Fruit fly (Drosophila melanogaster) whole organism, embryonic: ENCODE results near the gene Sodq.

Experiments
- Awh ChIP-seq: fragments of 200-800 bp; sonication (Bioruptor generic); IDR thresholded peaks from 2 replicates; pipeline ENCODE4, ENCODE4 v1.3.6; 2022; ENCODE audit warnings: missing biosample characterization, missing genetic modification characterization
- B-H1 ChIP-seq: fragments of 200-800 bp; sonication (Bioruptor generic); IDR thresholded peaks from 3 replicates; pipeline ENCODE4 v1.3.6; 2022; ENCODE audit warnings: missing biosample characterization, missing genetic modification characterization
- BEAF-32 ChIP-seq: fragments of 200-800 bp; sonication (Bioruptor generic); optimal IDR thresholded peaks from 3 replicates; lab custom pipeline; 2017; ENCODE audit warnings: missing biosample characterization, missing genetic modification characterization, mild to moderate bottlenecking, moderate library complexity, missing genetic modification reagents
- Blimp-1 ChIP-seq: fragments of 200-800 bp; sonication (Bioruptor generic); optimal IDR thresholded peaks from 3 replicates; lab custom pipeline; 2018; ENCODE audit warnings: missing biosample characterization, missing genetic modification characterization, mild to moderate bottlenecking, moderate library complexity, missing genetic modification reagents
- BtbVII ChIP-seq: fragments of 200-800 bp; sonication (Bioruptor generic); optimal IDR thresholded peaks from 3 replicates; lab custom pipeline; 2017; ENCODE audit warnings: missing biosample characterization, mild to moderate bottlenecking, missing genetic modification characterization
- CG10267 ChIP-seq: fragments of 200-800 bp; sonication (Bioruptor generic); optimal IDR thresholded peaks from 2 replicates; lab custom pipeline; 2018; ENCODE audit warnings: missing biosample characterization, mild to moderate bottlenecking, missing genetic modification characterization, moderate library complexity
- CG10979 ChIP-seq: fragments of 200-800 bp; sonication (Bioruptor generic); optimal IDR thresholded peaks from 2 replicates; lab custom pipeline; 2018; ENCODE audit warnings: missing biosample characterization, mild to moderate bottlenecking, missing genetic modification characterization, moderate library complexity
- CG14710 ChIP-seq: fragments of 200-800 bp; sonication (Bioruptor generic); optimal IDR thresholded peaks from 3 replicates; lab custom pipeline; 2019; ENCODE audit warnings: missing biosample characterization, mild to moderate bottlenecking, missing genetic modification characterization, moderate library complexity
- CG17186 ChIP-seq: fragments of 200-800 bp; sonication (Bioruptor generic); optimal IDR thresholded peaks from 3 replicates; lab custom pipeline; 2017; ENCODE audit warnings: missing biosample characterization, missing genetic modification reagents, missing genetic modification characterization
- CG17361 ChIP-seq: fragments of 200-800 bp; sonication (Bioruptor generic); IDR thresholded peaks from 3 replicates; pipeline ENCODE4 v1.3.6; 2022; ENCODE audit warnings: missing biosample characterization, missing genetic modification characterization
- CG18262 ChIP-seq: fragments of 200-800 bp; optimal IDR thresholded peaks from 3 replicates; lab custom pipeline; 2019; ENCODE audit warnings: missing biosample characterization, mild to moderate bottlenecking, missing genetic modification characterization, moderate library complexity
- CG30020 ChIP-seq: fragments of 200-800 bp; optimal IDR thresholded peaks from 2 replicates; lab custom pipeline; 2019; ENCODE audit warnings: missing biosample characterization, mild to moderate bottlenecking, missing genetic modification characterization, moderate library complexity
- CG32532 ChIP-seq: fragments of 200-800 bp; sonication (Bioruptor generic); IDR thresholded peaks from 2 replicates; pipeline ENCODE4 v1.3.6; 2022; ENCODE audit warnings: missing biosample characterization, missing genetic modification characterization
- CG33557 ChIP-seq: fragments of 200-800 bp; sonication (Bioruptor generic); optimal IDR thresholded peaks from 2 replicates; lab custom pipeline; 2019; ENCODE audit warnings: missing biosample characterization, mild to moderate bottlenecking, missing genetic modification characterization, moderate library complexity
- CG34422 ChIP-seq: fragments of 200-800 bp; sonication (Bioruptor generic); IDR thresholded peaks from 3 replicates; pipeline ENCODE4 v1.3.6; 2022; ENCODE audit warnings: missing biosample characterization, missing genetic modification characterization
- CG42726 ChIP-seq: fragments of 200-800 bp; sonication (Bioruptor generic); IDR thresholded peaks from 2 replicates; pipeline ENCODE4 v1.3.6; 2022; ENCODE audit warnings: missing biosample characterization, missing genetic modification characterization; ENCODE audit not compliant: partially characterized antibody
- CG6813 ChIP-seq: fragments of 200-800 bp; sonication (Bioruptor generic); optimal IDR thresholded peaks from 2 replicates; lab custom pipeline; 2017; ENCODE audit warnings: missing biosample characterization, missing genetic modification characterization, mild to moderate bottlenecking, moderate library complexity, missing genetic modification reagents
- CG7271 ChIP-seq: fragments of 200-800 bp; sonication (Bioruptor generic); optimal IDR thresholded peaks from 2 replicates; lab custom pipeline; 2018; ENCODE audit warnings: missing biosample characterization, mild to moderate bottlenecking, missing genetic modification characterization, moderate library complexity
- CTCF ChIP-seq: fragments of 200-800 bp; sonication (Bioruptor generic); optimal IDR thresholded peaks from 2 replicates; lab custom pipeline; 2017; ENCODE audit warnings: missing biosample characterization, mild to moderate bottlenecking, missing genetic modification characterization, moderate library complexity
- CoRest ChIP-seq: fragments of 200-800 bp; sonication (Bioruptor generic); optimal IDR thresholded peaks from 3 replicates; lab custom pipeline; 2018; ENCODE audit warnings: missing biosample characterization, mild to moderate bottlenecking, missing genetic modification characterization, moderate library complexity
- Dbx ChIP-seq: fragments of 200-800 bp; sonication (Bioruptor generic); IDR thresholded peaks from 3 replicates; pipeline ENCODE4 v1.3.6; 2022; ENCODE audit warnings: missing biosample characterization, missing genetic modification characterization
- Dip2 ChIP-seq: fragments of 200-800 bp; sonication (Bioruptor generic); IDR thresholded peaks from 2 replicates; pipeline ENCODE4 v1.3.6; 2022; ENCODE audit warnings: missing biosample characterization, missing genetic modification characterization
- Dref ChIP-seq: fragments of 200-800 bp; sonication (Bioruptor generic); IDR thresholded peaks from 2 replicates; pipeline ENCODE4 v1.3.6; 2022; ENCODE audit warnings: missing biosample characterization, missing genetic modification characterization
- E2f2 ChIP-seq: fragments of 200-800 bp; sonication (Bioruptor generic); IDR thresholded peaks from 2 replicates; pipeline ENCODE4 v1.3.6; 2022; ENCODE audit warnings: missing biosample characterization, missing genetic modification characterization
- Lim3 ChIP-seq: fragments of 200-800 bp; sonication (Bioruptor generic); IDR thresholded peaks from 2 replicates; pipeline ENCODE4 v1.3.6; 2022; ENCODE audit warnings: missing biosample characterization, missing genetic modification characterization
- Mad ChIP-seq: fragments of 200-800 bp; sonication (Bioruptor generic); optimal IDR thresholded peaks from 2 replicates; lab custom pipeline; 2016; ENCODE audit warnings: missing biosample characterization, missing genetic modification characterization
- Opbp ChIP-seq: fragments of 200-800 bp; sonication (Bioruptor generic); IDR thresholded peaks from 3 replicates; pipeline ENCODE4 v1.3.6; 2022; ENCODE audit warnings: missing biosample characterization, missing genetic modification characterization; ENCODE audit not compliant: partially characterized antibody
- Rfx ChIP-seq: fragments of 200-800 bp; sonication (Bioruptor generic); IDR thresholded peaks from 2 replicates; pipeline ENCODE4 v1.3.6; 2022; ENCODE audit warnings: missing biosample characterization, missing genetic modification characterization
- Rx ChIP-seq: fragments of 200-800 bp; sonication (Bioruptor generic); IDR thresholded peaks from 2 replicates; pipeline ENCODE4 v1.3.6; 2022; ENCODE audit warnings: missing biosample characterization, missing genetic modification characterization
- Sin3A ChIP-seq: fragments of >200 bp; optimal IDR thresholded peaks from 2 replicates; lab custom pipeline; 2018
- Ssrp ChIP-seq: fragments of 200-800 bp; sonication (Bioruptor generic); optimal IDR thresholded peaks from 2 replicates; lab custom pipeline; 2018; ENCODE audit warnings: missing biosample characterization, mild to moderate bottlenecking, missing genetic modification characterization, moderate library complexity
- ara ChIP-seq: fragments of 200-800 bp; sonication (Bioruptor generic); IDR thresholded peaks from 2 replicates; pipeline ENCODE4 v1.3.6; 2022; ENCODE audit warnings: missing biosample characterization, missing genetic modification characterization
- az2 ChIP-seq: fragments of 200-800 bp; sonication (Bioruptor generic); optimal IDR thresholded peaks from 3 replicates; lab custom pipeline; 2016; ENCODE audit warnings: missing biosample characterization, missing genetic modification characterization
- bbx ChIP-seq: fragments of 200-800 bp; sonication (Bioruptor generic); IDR thresholded peaks from 2 replicates; pipeline ENCODE4 v1.3.6; 2022; ENCODE audit warnings: missing biosample characterization, missing genetic modification characterization; ENCODE audit not compliant: partially characterized antibody
- bcd ChIP-seq: fragments of 200-800 bp; sonication (Bioruptor generic); optimal IDR thresholded peaks from 2 replicates; lab custom pipeline; 2017; ENCODE audit warnings: missing biosample characterization, mild to moderate bottlenecking, missing genetic modification characterization
- bowl ChIP-seq: fragments of 200-800 bp; sonication (Bioruptor generic); IDR thresholded peaks from 2 replicates; pipeline ENCODE4 v1.3.6; 2022; ENCODE audit warnings: missing biosample characterization, missing genetic modification characterization
- crc ChIP-seq: fragments of 200-800 bp; sonication (Bioruptor generic); optimal IDR thresholded peaks from 2 replicates; lab custom pipeline; 2016; ENCODE audit warnings: missing biosample characterization, missing genetic modification characterization
- hbn ChIP-seq: fragments of 200-800 bp; sonication (Bioruptor generic); IDR thresholded peaks from 2 replicates; pipeline ENCODE4 v1.3.6; 2022; ENCODE audit warnings: missing biosample characterization, missing genetic modification characterization; ENCODE audit not compliant: partially characterized antibody
- jumu ChIP-seq: fragments of 200-800 bp; sonication (Bioruptor generic); optimal IDR thresholded peaks from 3 replicates; lab custom pipeline; 2016; ENCODE audit warnings: missing biosample characterization, missing genetic modification characterization
- lilli ChIP-seq: fragments of 200-800 bp; sonication (Bioruptor generic); optimal IDR thresholded peaks from 3 replicates; lab custom pipeline; 2016; ENCODE audit warnings: missing biosample characterization, missing genetic modification characterization
- nmo ChIP-seq: fragments of 200-800 bp; sonication (Bioruptor generic); optimal IDR thresholded peaks from 2 replicates; lab custom pipeline; 2018; ENCODE audit warnings: missing biosample characterization, mild to moderate bottlenecking, missing genetic modification characterization, moderate library complexity
- pb ChIP-seq: fragments of 200-800 bp; sonication (Bioruptor generic); optimal IDR thresholded peaks from 3 replicates; lab custom pipeline; 2016; ENCODE audit warnings: missing biosample characterization, missing genetic modification characterization
- phol ChIP-seq: fragments of 200-800 bp; sonication (Bioruptor generic); optimal IDR thresholded peaks from 3 replicates; lab custom pipeline; 2018; ENCODE audit warnings: missing biosample characterization, mild to moderate bottlenecking, missing genetic modification characterization, moderate library complexity
- pzg ChIP-seq: fragments of 200-800 bp; sonication (Bioruptor generic); optimal IDR thresholded peaks from 3 replicates; lab custom pipeline; 2018; ENCODE audit warnings: missing biosample characterization, mild to moderate bottlenecking, missing genetic modification characterization, moderate library complexity
- seq ChIP-seq: fragments of 200-800 bp; sonication (Bioruptor generic); IDR thresholded peaks from 2 replicates; pipeline ENCODE4 v1.3.6; 2022; ENCODE audit warnings: missing biosample characterization, missing genetic modification characterization
- sima ChIP-seq: fragments of 200-800 bp; sonication (Bioruptor generic); optimal IDR thresholded peaks from 2 replicates; lab custom pipeline; 2016; ENCODE audit warnings: missing biosample characterization, missing genetic modification characterization
- slou ChIP-seq: fragments of 200-800 bp; sonication (Bioruptor generic); optimal IDR thresholded peaks from 3 replicates; lab custom pipeline; 2016; ENCODE audit warnings: missing biosample characterization, missing genetic modification characterization
- slp2 ChIP-seq: fragments of 200-800 bp; sonication (Bioruptor generic); optimal IDR thresholded peaks from 2 replicates; lab custom pipeline; 2016; ENCODE audit warnings: missing biosample characterization, missing genetic modification characterization
- stwl ChIP-seq: fragments of 200-800 bp; sonication (Bioruptor generic); optimal IDR thresholded peaks from 3 replicates; lab custom pipeline; 2018; ENCODE audit warnings: missing biosample characterization, mild to moderate bottlenecking, missing genetic modification characterization, moderate library complexity
- tap ChIP-seq: fragments of 200-800 bp; optimal IDR thresholded peaks from 3 replicates; lab custom pipeline; 2019; ENCODE audit warnings: missing biosample characterization, mild to moderate bottlenecking, missing genetic modification characterization, moderate library complexity
- zfh1 ChIP-seq: fragments of 200-800 bp; sonication (Bioruptor generic); IDR thresholded peaks from 3 replicates; pipeline ENCODE4 v1.3.6; 2022; ENCODE audit warnings: missing biosample characterization, missing genetic modification characterization
- zfh2 ChIP-seq: fragments of 200-800 bp; sonication (Bioruptor generic); optimal IDR thresholded peaks from 2 replicates; lab custom pipeline; 2016; ENCODE audit warnings: missing biosample characterization, missing genetic modification characterization

Gene Sodq

dm6 chr3R:25851224-25851682 lies 44.4 kb upstream of the Sodq start, which contains the start of the genes CG14545 and CG5886 (continued):
- TF ChIP-seq bcd (GFP tag; lab: Kevin White, UChicago) (no peak), lilli (GFP tag; lab: Kevin White, UChicago) (peak; percentile 15), CG7271 (tag; lab: Kevin White, UChicago) (no peak), BEAF-32 (GFP tag; lab: Kevin White, UChicago) (peak; percentile 34), seq (GFP tag; lab: Robert Waterston, UW) (no peak), Ssrp (tag; lab: Kevin White, UChicago) (no peak), slp2 (GFP tag; lab: Kevin White, UChicago) (no peak), zfh1 (GFP tag; lab: Robert Waterston, UW) (0 out of 3 replicates have a peak, but pooled peaks have one; percentile 23), Dip2 (no peak), CG33557 (peak; percentile 16), CG10979 (tag; lab: Kevin White, UChicago) (no peak), Awh (no peak), az2 (GFP tag; lab: Kevin White, UChicago) (no peak), CG18262 (tag; lab: Kevin White, UChicago) (no peak), CG17186 (GFP tag; lab: Kevin White, UChicago) (peak; percentile 100), Sin3A (lab: Kevin White, UChicago) (peak; percentile 94), jumu (GFP tag; lab: Kevin White, UChicago) (no peak), hbn (no peak), CG30020 (no peak), tap (tag; lab: Kevin White, UChicago) (no peak), slou (GFP tag; lab: Kevin White, UChicago) (no peak), ara (no peak), sima (GFP tag; lab: Kevin White, UChicago) (no peak), E2f2 (peak; percentile 87), CoRest (peak; percentile 23), Mad (GFP tag; lab: Kevin White, UChicago) (no peak), pzg (peak; percentile 75), zfh2 (GFP tag; lab: Kevin White, UChicago) (no peak), Dbx (GFP tag; lab: Robert Waterston, UW) (no peak), Blimp-1 (GFP tag; lab: Kevin White, UChicago) (no peak), CG17361 (GFP tag; lab: Robert Waterston, UW) (no peak; the same call in 2 of the 3 replicates), CG10267 (tag; lab: Kevin White, UChicago) (peak; percentile 47), CG6813 (no peak), Lim3 (GFP tag; lab: Robert Waterston, UW) (no peak), CG14710 (tag; lab: Kevin White, UChicago) (no peak), stwl (tag; lab: Kevin White, UChicago) (peak; percentile 89), Dref (GFP tag; lab: Robert Waterston, UW) (no peak), Rfx (GFP tag; lab: Robert Waterston, UW) (peak; percentile 18; the same call in 1 of the 2 replicates), pb (GFP tag; lab: Kevin White, UChicago) (no peak), bowl (GFP tag; lab: Robert Waterston, UW) (no peak), BtbVII (no peak), Opbp (GFP tag; lab: Robert Waterston, UW) (no peak), bbx (GFP tag; lab: Robert Waterston, UW) (no peak), nmo (GFP tag; lab: Kevin White, UChicago) (peak; percentile 63), CTCF (GFP tag; lab: Kevin White, UChicago) (peak; percentile 93), B-H1 (no peak), Rx (GFP tag; lab: Robert Waterston, UW) (peak; percentile 26; the same call in 1 of the 2 replicates), phol (tag; lab: Kevin White, UChicago) (peak; percentile 35), CG34422 (no peak), CG42726 (GFP tag; lab: Robert Waterston, UW) (0 out of 2 replicates have a peak, but pooled peaks have one; percentile 32), crc (GFP tag; lab: Kevin White, UChicago) (no peak), CG32532 (GFP tag; lab: Robert Waterston, UW) (no peak)
